Fruit fly (Drosophila melanogaster) whole organism, embryonic: ENCODE measurements around the gene Ir31a.
A peak's percentile ranks its signal among the peaks of the same experiment; 100 is the strongest.

Experiments
- Atf-2 ChIP-seq: fragments of 200-800 bp; sonication (Bioruptor generic); optimal IDR thresholded peaks from 2 replicates; lab custom pipeline; 2016; ENCODE audit warnings: missing biosample characterization, missing genetic modification characterization
- Atf6 ChIP-seq: fragments of 200-800 bp; sonication (Bioruptor generic); IDR thresholded peaks from 2 replicates; pipeline ENCODE4 v1.3.6; 2022; ENCODE audit warnings: missing biosample characterization, missing genetic modification characterization
- B-H2 ChIP-seq: fragments of 200-800 bp; sonication (Bioruptor generic); optimal IDR thresholded peaks from 2 replicates; lab custom pipeline; 2018; ENCODE audit warnings: missing biosample characterization, mild to moderate bottlenecking, missing genetic modification characterization
- Bteb2 ChIP-seq: fragments of 200-800 bp; sonication (Bioruptor generic); optimal IDR thresholded peaks from 2 replicates; lab custom pipeline; 2016; ENCODE audit warnings: missing biosample characterization, missing genetic modification characterization
- CG11456 ChIP-seq: fragments of 200-800 bp; sonication (Bioruptor generic); IDR thresholded peaks from 3 replicates; pipeline ENCODE4 v1.3.6; 2022; ENCODE audit warnings: missing biosample characterization, missing genetic modification characterization
- CG11723 ChIP-seq: fragments of 200-800 bp; sonication (Bioruptor generic); optimal IDR thresholded peaks from 2 replicates; lab custom pipeline; 2017; ENCODE audit warnings: missing biosample characterization, mild to moderate bottlenecking, missing genetic modification characterization
- CG12744 ChIP-seq: fragments of 200-800 bp; sonication (Bioruptor generic); optimal IDR thresholded peaks from 2 replicates; lab custom pipeline; 2016; ENCODE audit warnings: missing biosample characterization, missing genetic modification characterization
- CG14441 ChIP-seq: fragments of 200-800 bp; sonication (Bioruptor generic); IDR thresholded peaks from 2 replicates; pipeline ENCODE4 v1.3.6; 2022; ENCODE audit warnings: missing biosample characterization, missing genetic modification characterization
- CG14710 ChIP-seq: fragments of 200-800 bp; sonication (Bioruptor generic); optimal IDR thresholded peaks from 3 replicates; lab custom pipeline; 2019; ENCODE audit warnings: missing biosample characterization, mild to moderate bottlenecking, missing genetic modification characterization, moderate library complexity
- CG17802 ChIP-seq: fragments of 200-800 bp; sonication (Bioruptor generic); optimal IDR thresholded peaks from 2 replicates; lab custom pipeline; 2018; ENCODE audit warnings: missing biosample characterization, mild to moderate bottlenecking, missing genetic modification characterization, moderate library complexity
- CG32767 ChIP-seq: fragments of 200-800 bp; sonication (Bioruptor generic); IDR thresholded peaks from 2 replicates; pipeline ENCODE4 v1.3.6; 2022; ENCODE audit warnings: missing biosample characterization, missing genetic modification characterization
- CG33557 ChIP-seq: fragments of 200-800 bp; sonication (Bioruptor generic); optimal IDR thresholded peaks from 2 replicates; lab custom pipeline; 2019; ENCODE audit warnings: missing biosample characterization, mild to moderate bottlenecking, missing genetic modification characterization, moderate library complexity
- CG3407 ChIP-seq: fragments of 200-800 bp; sonication (Bioruptor generic); optimal IDR thresholded peaks from 2 replicates; lab custom pipeline; 2018; ENCODE audit warnings: missing biosample characterization, mild to moderate bottlenecking, missing genetic modification characterization
- CG6654 ChIP-seq: fragments of 200-800 bp; sonication (Bioruptor generic); optimal IDR thresholded peaks from 2 replicates; lab custom pipeline; 2017; ENCODE audit warnings: missing biosample characterization, mild to moderate bottlenecking, missing genetic modification characterization
- CG6683 ChIP-seq: fragments of 200-800 bp; sonication (Bioruptor generic); optimal IDR thresholded peaks from 2 replicates; lab custom pipeline; 2017; ENCODE audit warnings: missing biosample characterization, mild to moderate bottlenecking, missing genetic modification characterization, missing genetic modification reagents
- CG7271 ChIP-seq: fragments of 200-800 bp; sonication (Bioruptor generic); optimal IDR thresholded peaks from 2 replicates; lab custom pipeline; 2018; ENCODE audit warnings: missing biosample characterization, mild to moderate bottlenecking, missing genetic modification characterization, moderate library complexity
- CG7987 ChIP-seq: fragments of 200-800 bp; sonication (Bioruptor generic); optimal IDR thresholded peaks from 2 replicates; lab custom pipeline; 2018; ENCODE audit warnings: missing biosample characterization, mild to moderate bottlenecking, missing genetic modification characterization, moderate library complexity
- CG9727 ChIP-seq: fragments of 200-800 bp; sonication (Bioruptor generic); optimal IDR thresholded peaks from 3 replicates; lab custom pipeline; 2017; ENCODE audit warnings: missing biosample characterization, mild to moderate bottlenecking, missing genetic modification characterization
- CoRest ChIP-seq: fragments of 200-800 bp; sonication (Bioruptor generic); optimal IDR thresholded peaks from 3 replicates; lab custom pipeline; 2018; ENCODE audit warnings: missing biosample characterization, mild to moderate bottlenecking, missing genetic modification characterization, moderate library complexity
- D19A ChIP-seq: fragments of 200-800 bp; optimal IDR thresholded peaks from 3 replicates; lab custom pipeline; 2019; ENCODE audit warnings: missing biosample characterization, mild to moderate bottlenecking, missing genetic modification characterization, moderate library complexity
- E2f2 ChIP-seq: fragments of 200-800 bp; sonication (Bioruptor generic); IDR thresholded peaks from 2 replicates; pipeline ENCODE4 v1.3.6; 2022; ENCODE audit warnings: missing biosample characterization, missing genetic modification characterization
- Elba2 ChIP-seq: fragments of 200-800 bp; sonication (Bioruptor generic); optimal IDR thresholded peaks from 3 replicates; lab custom pipeline; 2016; ENCODE audit warnings: missing biosample characterization, missing genetic modification characterization
- Ets65A ChIP-seq: fragments of 200-800 bp; sonication (Bioruptor generic); peaks from one replicate; lab custom pipeline; 2016; ENCODE audit warnings: missing biosample characterization, missing genetic modification characterization
- Fer1 ChIP-seq: fragments of 200-800 bp; sonication (Bioruptor generic); optimal IDR thresholded peaks from 2 replicates; lab custom pipeline; 2017; ENCODE audit warnings: missing biosample characterization, mild to moderate bottlenecking, missing genetic modification characterization
- Gsc ChIP-seq: fragments of 200-800 bp; sonication (Bioruptor generic); IDR thresholded peaks from 2 replicates; pipeline ENCODE4 v1.3.6; 2022; ENCODE audit warnings: missing biosample characterization, missing genetic modification characterization
- H15 ChIP-seq: fragments of 200-800 bp; sonication (Bioruptor generic); IDR thresholded peaks from 3 replicates; pipeline ENCODE4 v1.3.6; 2022; ENCODE audit warnings: missing biosample characterization, missing genetic modification characterization
- H2.0 ChIP-seq: fragments of 200-800 bp; sonication (Bioruptor generic); IDR thresholded peaks from 2 replicates; pipeline ENCODE4 v1.3.6; 2022; ENCODE audit warnings: missing biosample characterization, missing genetic modification characterization
- NC2α ChIP-seq: fragments of 200-800 bp; sonication (Bioruptor generic); optimal IDR thresholded peaks from 2 replicates; lab custom pipeline; 2016; ENCODE audit warnings: missing biosample characterization, missing genetic modification characterization
- NC2β ChIP-seq: fragments of 200-800 bp; sonication (Bioruptor generic); optimal IDR thresholded peaks from 2 replicates; lab custom pipeline; 2016; ENCODE audit warnings: missing biosample characterization, missing genetic modification characterization
- Nf-YA ChIP-seq: fragments of 200-800 bp; sonication (Bioruptor generic); IDR thresholded peaks from 2 replicates; pipeline ENCODE4 v1.3.6; 2022; ENCODE audit warnings: missing biosample characterization, missing genetic modification characterization
- Opbp ChIP-seq: fragments of 200-800 bp; sonication (Bioruptor generic); IDR thresholded peaks from 3 replicates; pipeline ENCODE4 v1.3.6; 2022; ENCODE audit warnings: missing biosample characterization, missing genetic modification characterization; ENCODE audit not compliant: partially characterized antibody
- PHDP ChIP-seq: fragments of 200-800 bp; sonication (Bioruptor generic); optimal IDR thresholded peaks from 3 replicates; lab custom pipeline; 2018; ENCODE audit warnings: missing biosample characterization, mild to moderate bottlenecking, missing genetic modification characterization, moderate library complexity
- Side ChIP-seq: fragments of 200-800 bp; sonication (Bioruptor generic); optimal IDR thresholded peaks from 2 replicates; lab custom pipeline; 2016; ENCODE audit warnings: missing biosample characterization, missing genetic modification characterization
- Usf ChIP-seq: fragments of 200-800 bp; sonication (Bioruptor generic); optimal IDR thresholded peaks from 2 replicates; lab custom pipeline; 2017; ENCODE audit warnings: missing genotype, missing biosample characterization, missing genetic modification characterization
- Vsx1 ChIP-seq: fragments of 200-800 bp; sonication (Bioruptor generic); optimal IDR thresholded peaks from 2 replicates; lab custom pipeline; 2017; ENCODE audit warnings: missing biosample characterization, mild to moderate bottlenecking, missing genetic modification characterization, missing genetic modification reagents
- bowl ChIP-seq: fragments of 200-800 bp; sonication (Bioruptor generic); IDR thresholded peaks from 2 replicates; pipeline ENCODE4 v1.3.6; 2022; ENCODE audit warnings: missing biosample characterization, missing genetic modification characterization
- cato ChIP-seq: fragments of 200-800 bp; sonication (Bioruptor generic); optimal IDR thresholded peaks from 2 replicates; lab custom pipeline; 2016; ENCODE audit warnings: missing biosample characterization, missing genetic modification characterization, borderline replicate concordance
- corto ChIP-seq: fragments of 200-800 bp; sonication (Bioruptor generic); optimal IDR thresholded peaks from 2 replicates; lab custom pipeline; 2016; ENCODE audit warnings: missing biosample characterization, mild to moderate bottlenecking, missing genetic modification characterization, moderate library complexity
- dm ChIP-seq: fragments of 200-800 bp; sonication (Bioruptor generic); optimal IDR thresholded peaks from 3 replicates; lab custom pipeline; 2016; ENCODE audit warnings: missing biosample characterization, missing genetic modification characterization
- emc ChIP-seq: fragments of 200-800 bp; sonication (Bioruptor generic); optimal IDR thresholded peaks from 2 replicates; lab custom pipeline; 2016; ENCODE audit warnings: missing biosample characterization, missing genetic modification characterization
- fd102C ChIP-seq: fragments of 200-800 bp; sonication (Bioruptor generic); optimal IDR thresholded peaks from 2 replicates; lab custom pipeline; 2018; ENCODE audit warnings: missing biosample characterization, mild to moderate bottlenecking, missing genetic modification characterization, moderate library complexity
- fd3F ChIP-seq: fragments of 200-800 bp; sonication (Bioruptor generic); optimal IDR thresholded peaks from 2 replicates; lab custom pipeline; 2018; ENCODE audit warnings: missing biosample characterization, mild to moderate bottlenecking, missing genetic modification characterization, moderate library complexity
- gcm ChIP-seq: fragments of 200-800 bp; sonication (Bioruptor generic); optimal IDR thresholded peaks from 2 replicates; lab custom pipeline; 2019; ENCODE audit warnings: missing biosample characterization, mild to moderate bottlenecking, missing genetic modification characterization, moderate library complexity
- grn ChIP-seq: fragments of 200-800 bp; sonication (Bioruptor generic); optimal IDR thresholded peaks from 3 replicates; lab custom pipeline; 2017; ENCODE audit warnings: missing biosample characterization, missing genetic modification characterization
- lilli ChIP-seq: fragments of 200-800 bp; sonication (Bioruptor generic); optimal IDR thresholded peaks from 3 replicates; lab custom pipeline; 2016; ENCODE audit warnings: missing biosample characterization, missing genetic modification characterization
- odd ChIP-seq: fragments of 200-800 bp; sonication (Bioruptor generic); optimal IDR thresholded peaks from 2 replicates; lab custom pipeline; 2017; ENCODE audit warnings: missing biosample characterization, mild to moderate bottlenecking, missing genetic modification characterization
- run ChIP-seq: fragments of 200-800 bp; sonication (Bioruptor generic); optimal IDR thresholded peaks from 3 replicates; lab custom pipeline; 2018; ENCODE audit warnings: missing biosample characterization, mild to moderate bottlenecking, missing genetic modification characterization
- sc ChIP-seq, 3 experiments: fragments of >200 bp in 2 of 3; fragments of 200-800 bp in 1 of 3; sonication (Bioruptor generic) in 1 of 3; optimal IDR thresholded peaks; 2 replicates in 2 of 3; 3 replicates in 1 of 3; lab custom pipeline; 2017; ENCODE audit warnings: mild to moderate bottlenecking in 1 of 3, missing biosample characterization in 1 of 3, missing genetic modification characterization in 1 of 3, missing genetic modification reagents in 1 of 3
- seq ChIP-seq: fragments of 200-800 bp; sonication (Bioruptor generic); IDR thresholded peaks from 2 replicates; pipeline ENCODE4 v1.3.6; 2022; ENCODE audit warnings: missing biosample characterization, missing genetic modification characterization
- tll ChIP-seq, 2 experiments: fragments of 200-800 bp in 1 of 2; fragments of >200 bp in 1 of 2; sonication (Bioruptor generic) in 1 of 2; optimal IDR thresholded peaks; 2 replicates each; lab custom pipeline; 2017 to 2019; ENCODE audit warnings: missing biosample characterization in 2 of 2, missing genetic modification characterization in 2 of 2, mild to moderate bottlenecking in 1 of 2, moderate library complexity in 1 of 2

Gene Ir31a

dm6 chr2L:10356508-10356907 is 48.9 kb upstream of the Ir31a start, which contains the start of the genes CtsL4 and ClpP (continued):
- TF ChIP-seq CG6683 (no peak), seq (GFP tag; lab: Robert Waterston, UW) (no peak), fd102C (GFP tag; lab: Kevin White, UChicago) (no peak), CG33557 (peak; percentile 36), cato (peak; percentile 14), bowl (GFP tag; lab: Robert Waterston, UW) (no peak), Atf-2 (no peak), CG9727 (GFP tag; lab: Kevin White, UChicago) (no peak), CG7987 (GFP tag; lab: Kevin White, UChicago) (no peak), Nf-YA (no peak), CG17802 (peak; percentile 94), run (tag; lab: Kevin White, UChicago) (no peak), NC2β (GFP tag; lab: Kevin White, UChicago) (no peak), CG14710 (peak; percentile 67)
- TF ChIP-seq, all 482 proteins: peak for 177

- TF ChIP-seq sc (optimal IDR thresholded peaks at IDR 0.05; lab: Kevin White, UChicago) = no peak
- no peak for TF ChIP-seq sc (GFP tag; optimal IDR thresholded peaks at IDR 0.05; lab: Kevin White, UChicago)
- no peak for TF ChIP-seq H2.0 (GFP tag; lab: Robert Waterston, UW)
- TF ChIP-seq Elba2 (GFP tag; lab: Kevin White, UChicago) = no peak
- TF ChIP-seq corto = no peak
- TF ChIP-seq dm (GFP tag; lab: Kevin White, UChicago) = no peak
- TF ChIP-seq Opbp (GFP tag; lab: Robert Waterston, UW) = no peak; the same call in 2 of the 3 replicates
- peak; percentile 8 for TF ChIP-seq PHDP (tag; lab: Kevin White, UChicago)
- TF ChIP-seq Vsx1 (GFP tag; lab: Kevin White, UChicago) = no peak
- TF ChIP-seq NC2α = no peak
- no peak for TF ChIP-seq CG3407 (GFP tag; lab: Kevin White, UChicago)
- TF ChIP-seq CG7271 = no peak
- no peak for TF ChIP-seq Usf
- TF ChIP-seq CG6654 = no peak
- no peak for TF ChIP-seq B-H2 (GFP tag; lab: Kevin White, UChicago)
- peak; percentile 3 for TF ChIP-seq Fer1 (GFP tag; lab: Kevin White, UChicago)
- TF ChIP-seq CG12744 (GFP tag; lab: Kevin White, UChicago) = no peak
- no peak for TF ChIP-seq CG11456 (GFP tag; lab: Robert Waterston, UW)
- peak; percentile 83 for TF ChIP-seq E2f2 (GFP tag; lab: Robert Waterston, UW)
- no peak for TF ChIP-seq Nf-YA
- TF ChIP-seq CG14441 (GFP tag; lab: Robert Waterston, UW) = no peak
- no peak for TF ChIP-seq tll (GFP tag; optimal IDR thresholded peaks at IDR 0.05; lab: Kevin White, UChicago)
- TF ChIP-seq D19A = peak; percentile 5
- no peak for TF ChIP-seq Atf6 (GFP tag; lab: Robert Waterston, UW)
- TF ChIP-seq CoRest = peak; percentile 59
- TF ChIP-seq Side (GFP tag; lab: Kevin White, UChicago) = no peak
- TF ChIP-seq Gsc (GFP tag; lab: Robert Waterston, UW) = no peak
- TF ChIP-seq Bteb2 (GFP tag; lab: Kevin White, UChicago) = no peak
- no peak for TF ChIP-seq grn (GFP tag; lab: Kevin White, UChicago)
- no peak for TF ChIP-seq emc
- TF ChIP-seq lilli (GFP tag; lab: Kevin White, UChicago) = no peak
- no peak for TF ChIP-seq CG11723 (GFP tag; lab: Kevin White, UChicago)
- no peak for TF ChIP-seq Ets65A
- no peak for TF ChIP-seq fd3F
- TF ChIP-seq odd (GFP tag; lab: Kevin White, UChicago) = no peak
- TF ChIP-seq H15 (GFP tag; lab: Robert Waterston, UW) = no peak
- TF ChIP-seq gcm (GFP tag; lab: Kevin White, UChicago) = no peak
- TF ChIP-seq CG32767 (GFP tag; lab: Robert Waterston, UW) = no peak
Observed at dm6 chr2L:10362408-10363067, 42.8 kb upstream of the Ir31a start, which contains the start of the genes Cand1 and pim. Gene Cand1, minus strand, starts transcription at chr2L:10362707. Gene pim, plus strand, starts transcription at chr2L:10362989.
